Worm (Caenorhabditis elegans) whole organism, L4/young adult: ENCODE data around the gene cam-1.

Experiments
- W03F9.2 ChIP-seq: fragments of 150-350 bp; optimal IDR thresholded peaks from 2 replicates; lab custom pipeline; 2014; ENCODE audit warnings: missing biosample characterization, missing genetic modification characterization
- dao-5 ChIP-seq: sonication (generic microtip); optimal IDR thresholded peaks from 2 replicates; lab custom pipeline; 2016; ENCODE audit warnings: missing genotype, missing genetic modification characterization, moderate library complexity, missing compliant biosample characterization
- him-1 ChIP-seq: sonication (generic microtip); optimal IDR thresholded peaks from 2 replicates; lab custom pipeline; 2016; ENCODE audit warnings: missing genotype, missing genetic modification reagents, missing genetic modification characterization, missing compliant biosample characterization

DNA sequence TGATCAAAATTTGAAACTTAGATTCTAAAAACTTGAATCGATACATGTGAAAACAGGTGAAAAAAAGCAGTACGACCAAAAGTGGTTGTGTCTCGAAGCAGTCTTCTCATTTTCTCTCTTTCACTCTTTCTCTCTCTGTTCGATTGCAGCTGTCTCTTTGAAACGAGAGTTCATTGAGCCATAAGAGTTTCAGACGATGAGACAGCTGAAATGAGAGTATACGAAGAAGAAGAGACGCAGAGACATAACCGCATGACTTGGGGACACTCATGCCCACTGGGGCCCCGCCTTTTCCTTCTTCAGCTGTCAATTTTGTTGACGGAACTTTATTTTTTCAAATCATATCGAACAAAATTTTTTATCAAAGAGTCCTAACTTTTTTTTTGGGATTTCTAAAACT, 36.1 kb downstream of the cam-1 start:
- TF ChIP-seq him-1 (tag; lab: Kevin White, UChicago), result peak; percentile 53
- TF ChIP-seq W03F9.2, result peak; percentile 85
- no peak for TF ChIP-seq dao-5 (tag; lab: Kevin White, UChicago)
